Worm (Caenorhabditis elegans): ENCODE results near the gene R08F11.1.

R08F11.1 gene

ce11 chrV:3784167-3784734 is at the start of gene R08F11.1:
Gene R08F11.1, minus strand, starts transcription at chrV:3784217.
- TF ChIP-seq Y5F2A.4 (GFP tag; optimal IDR thresholded peaks at IDR 0.05) (no peak), hlh-11 (tag; optimal IDR thresholded peaks at IDR 0.05) (peak; percentile 53), pqm-1 (tag; optimal IDR thresholded peaks at IDR 0.05) (peak; percentile 74), set-16 (GFP tag; IDR thresholded peaks at IDR 0.05) (no peak), nhr-111 (GFP tag; optimal IDR thresholded peaks at IDR 0.05) (no peak), zfp-3 (GFP tag; conservative IDR thresholded peaks at IDR 0.05) (no peak), nhr-77 (tag; optimal IDR thresholded peaks at IDR 0.05) (peak; percentile 90), php-3 (GFP tag; IDR thresholded peaks at IDR 0.05) (no peak), hlh-30 (tag; optimal IDR thresholded peaks at IDR 0.05; ENCODE audit: insufficient read depth) (peak; percentile 5), nhr-28 (tag; optimal IDR thresholded peaks at IDR 0.05) (peak; percentile 98), ztf-7 (tag; optimal IDR thresholded peaks at IDR 0.05) (no peak), snpc-4 (tag; optimal IDR thresholded peaks at IDR 0.05) (no peak), mep-1 (tag; optimal IDR thresholded peaks at IDR 0.05) (no peak), Y105C5A.15 (GFP tag; IDR thresholded peaks at IDR 0.05) (no peak), dmd-6 (GFP tag; IDR thresholded peaks at IDR 0.05) (peak; percentile 62), ztf-11 (tag; optimal IDR thresholded peaks at IDR 0.05) (no peak), spr-1 (tag; optimal IDR thresholded peaks at IDR 0.05) (no peak), unc-130 (GFP tag; optimal IDR thresholded peaks at IDR 0.05) (no peak), ces-1 (GFP tag; optimal IDR thresholded peaks at IDR 0.05) (no peak), Y48G9A.11 (GFP tag; IDR thresholded peaks at IDR 0.05) (no peak), T20F7.1 (GFP tag; optimal IDR thresholded peaks at IDR 0.05) (no peak), zip-11 (GFP tag; IDR thresholded peaks at IDR 0.05) (no peak), ama-1 (optimal IDR thresholded peaks at IDR 0.05) (no peak), ctbp-1 (GFP tag; IDR thresholded peaks at IDR 0.05) (no peak), egl-27 (tag; optimal IDR thresholded peaks at IDR 0.05) (no peak), cey-2 (tag; optimal IDR thresholded peaks at IDR 0.05; ENCODE audit: borderline replicate concordance, insufficient read depth) (no peak), duxl-1 (tag; optimal IDR thresholded peaks at IDR 0.05; ENCODE audit: poor library complexity) (no peak), lim-7 (GFP tag; IDR thresholded peaks at IDR 0.05) (no peak), hif-1 (tag; optimal IDR thresholded peaks at IDR 0.05) (peak in 1 of 2 experiments; percentile 79), egl-43 (GFP tag; IDR thresholded peaks at IDR 0.05) (no peak), unc-62 (GFP tag; optimal IDR thresholded peaks at IDR 0.05 in 1 of 2) (peak in 1 of 2 experiments; percentile 9), unc-62 (tag; optimal IDR thresholded peaks at IDR 0.05) (no peak), nhr-25 (tag; optimal IDR thresholded peaks at IDR 0.05; ENCODE audit: borderline replicate concordance, insufficient read depth) (no peak), nhr-102 (tag; optimal IDR thresholded peaks at IDR 0.05) (peak; percentile 64), lin-29 (GFP tag; IDR thresholded peaks at IDR 0.05) (no peak), ZK337.2 (GFP tag; IDR thresholded peaks at IDR 0.05) (no peak), nhr-6 (tag; optimal IDR thresholded peaks at IDR 0.05) (no peak), sdz-12 (GFP tag; optimal IDR thresholded peaks at IDR 0.05) (no peak), dve-1 (tag; optimal IDR thresholded peaks at IDR 0.05; ENCODE audit: insufficient read depth) (peak; percentile 76), rbr-2 (tag; optimal IDR thresholded peaks at IDR 0.05) (no peak), F10B5.3 (tag; optimal IDR thresholded peaks at IDR 0.05) (no peak), daf-16 (GFP tag; optimal IDR thresholded peaks at IDR 0.05) (no peak), daf-16 (tag; optimal IDR thresholded peaks at IDR 0.05) (peak; percentile 90), F44E2.7 (GFP tag; IDR thresholded peaks at IDR 0.05) (no peak)

All from whole organism, L4 larva.